6 worm cellular contexts compared by ENCODE assay signal in genomic region chrIII:13644279-13644678, ce11.
A peak's percentile ranks its signal among the peaks of the same experiment; 100 is the strongest.
TF ChIP-seq lines count a peak whose summit lies in the region.

No protein-coding gene starts in this region.

TF ChIP-seq in whole organism, L1 larva, 84 proteins besides CTCF, POLR2A, EP300 and RAD21:
- TF ChIP-seq alr-1 (tag; optimal IDR thresholded peaks at IDR 0.05; lab: Kevin White, UChicago; ENCODE audit: borderline replicate concordance) (peak; percentile 70), ces-1 (GFP tag; optimal IDR thresholded peaks at IDR 0.05; lab: Kevin White, UChicago) (no peak)
TF ChIP-seq in whole organism, L1 larva: peak in this region for 1.

TF ChIP-seq in whole organism, L4 larva, 104 proteins besides CTCF, POLR2A, EP300 and RAD21:
- TF ChIP-seq aly-2 (tag; optimal IDR thresholded peaks at IDR 0.05; lab: Kevin White, UChicago) (no peak), saeg-2 (GFP tag; IDR thresholded peaks at IDR 0.05; lab: Robert Waterston, UW) (no peak), set-16 (GFP tag; IDR thresholded peaks at IDR 0.05; lab: Robert Waterston, UW) (peak; percentile 59), ctbp-1 (GFP tag; IDR thresholded peaks at IDR 0.05; lab: Robert Waterston, UW) (no peak)

TF ChIP-seq in whole organism, early embryonic, 17 proteins besides CTCF, POLR2A, EP300 and RAD21:
- TF ChIP-seq ets-7 (tag; optimal IDR thresholded peaks at IDR 0.05; lab: Kevin White, UChicago) (no peak), F13C5.2 (tag; optimal IDR thresholded peaks at IDR 0.05; lab: Kevin White, UChicago) (no peak), hmbx-1 (tag; optimal IDR thresholded peaks at IDR 0.05; lab: Kevin White, UChicago) (no peak), hmg-4 (GFP tag; optimal IDR thresholded peaks at IDR 0.05; lab: Kevin White, UChicago) (no peak), scrt-1 (GFP tag; IDR thresholded peaks at IDR 0.05; lab: Robert Waterston, UW) (no peak), aly-1 (tag; optimal IDR thresholded peaks at IDR 0.05; lab: Kevin White, UChicago) (peak; percentile 7)

TF ChIP-seq in whole organism, late embryonic, 69 proteins besides CTCF, POLR2A, EP300 and RAD21:
- TF ChIP-seq ceh-9 (tag; optimal IDR thresholded peaks at IDR 0.05; lab: Kevin White, UChicago) (peak; percentile 26), K02D7.2 (tag; optimal IDR thresholded peaks at IDR 0.05; lab: Kevin White, UChicago) (no peak)

TF ChIP-seq in whole organism, midembryonic, 9 proteins besides CTCF, POLR2A, EP300 and RAD21:
- TF ChIP-seq flt-1 (GFP tag; IDR thresholded peaks at IDR 0.05; lab: Robert Waterston, UW) = 0 out of 2 replicates have a peak, but pooled peaks have one; percentile 18
- TF ChIP-seq med-1 (GFP tag; optimal IDR thresholded peaks at IDR 0.05; lab: Kevin White, UChicago; ENCODE audit: insufficient read depth) = no peak
- TF ChIP-seq klf-2 (GFP tag; conservative IDR thresholded peaks at IDR 0.05; lab: Robert Waterston, UW) = no peak
TF ChIP-seq in whole organism, midembryonic: peak in this region for 1.

TF ChIP-seq in whole organism, young adult, 124 proteins besides CTCF, POLR2A, EP300 and RAD21:
- TF ChIP-seq nfya-1 (tag; optimal IDR thresholded peaks at IDR 0.05; lab: Kevin White, UChicago; ENCODE audit: borderline replicate concordance, insufficient read depth) (no peak), zfh-2 (GFP tag; conservative IDR thresholded peaks at IDR 0.05; lab: Robert Waterston, UW) (peak; percentile 59)
